Worm (Caenorhabditis elegans): ENCODE measurements around the gene C53D6.6.

ce11 chrIV:9016477-9016876 lies 16.0 kb downstream of the C53D6.6 start, which contains the start of gene acc-2:
- no peak for TF ChIP-seq sox-4 (tag; optimal IDR thresholded peaks at IDR 0.05)
- no peak for TF ChIP-seq C04F5.9 (tag; optimal IDR thresholded peaks at IDR 0.05)

All from whole organism, L1 larva.